Worm (Caenorhabditis elegans) whole organism, L4 larva: ENCODE results near the gene nlp-80.

Source experiments
- D1046.2 ChIP-seq: fragments of 200-800 bp; sonication (Bioruptor generic); IDR thresholded peaks from 2 replicates; pipeline ENCODE4 v1.3.6; 2022; ENCODE audit warnings: missing genetic modification characterization, missing compliant biosample characterization
- F37D6.2 ChIP-seq: sonication (generic microtip); optimal IDR thresholded peaks from 2 replicates; lab custom pipeline; 2016; ENCODE audit warnings: mild to moderate bottlenecking, missing genetic modification characterization, missing compliant biosample characterization
- F44E2.7 ChIP-seq: fragments of 200-800 bp; sonication (Bioruptor generic); IDR thresholded peaks from 2 replicates; pipeline ENCODE4 v2.1.2; 2022; ENCODE audit warnings: missing genetic modification characterization, missing compliant biosample characterization
- T26A8.4 ChIP-seq: fragments of 200-800 bp; sonication (Bioruptor generic); IDR thresholded peaks from 2 replicates; pipeline ENCODE4 v1.3.6; 2022; ENCODE audit warnings: missing genetic modification characterization, missing compliant biosample characterization
- Y48G9A.11 ChIP-seq: fragments of 200-800 bp; sonication (Bioruptor generic); IDR thresholded peaks from 2 replicates; pipeline ENCODE4 v1.3.6; 2022; ENCODE audit warnings: missing genetic modification reagents, missing genetic modification characterization, missing compliant biosample characterization
- Y5F2A.4 ChIP-seq: fragments of 200-800 bp; sonication (Bioruptor generic); optimal IDR thresholded peaks from 2 replicates; lab custom pipeline; 2018; ENCODE audit warnings: mild to moderate bottlenecking, missing genetic modification characterization, missing compliant biosample characterization
- ZK337.2 ChIP-seq: fragments of 200-800 bp; sonication (Bioruptor generic); IDR thresholded peaks from 2 replicates; pipeline ENCODE4 v1.3.6; 2022; ENCODE audit warnings: missing genetic modification reagents, missing genetic modification characterization, missing compliant biosample characterization
- ZK546.5 ChIP-seq, 2 experiments: sonication (generic microtip); optimal IDR thresholded peaks; 2 replicates each; lab custom pipeline; 2017; ENCODE audit warnings: missing biosample characterization in 2 of 2, missing genetic modification characterization in 2 of 2
- ceh-20 ChIP-seq: fragments of 200-800 bp; sonication (Bioruptor generic); IDR thresholded peaks from 2 replicates; pipeline ENCODE4 v1.3.6; 2022; ENCODE audit warnings: missing genetic modification reagents, missing genetic modification characterization, missing compliant biosample characterization
- ceh-28 ChIP-seq: fragments of 150-350 bp; optimal IDR thresholded peaks from 2 replicates; lab custom pipeline; 2014; ENCODE audit warnings: missing biosample characterization, missing genetic modification reagents, missing genetic modification characterization
- ceh-32 ChIP-seq: sonication (generic microtip); optimal IDR thresholded peaks from 2 replicates; lab custom pipeline; 2016; ENCODE audit warnings: mild to moderate bottlenecking, missing genetic modification characterization, missing compliant biosample characterization; ENCODE audit not compliant: poor library complexity
- cey-2 ChIP-seq: sonication (generic microtip); optimal IDR thresholded peaks from 3 replicates; lab custom pipeline; 2017; ENCODE audit warnings: missing genetic modification characterization, mild to moderate bottlenecking, missing compliant biosample characterization, antibody characterized with exemption, borderline replicate concordance; ENCODE audit not compliant: insufficient read depth
- ctbp-1 ChIP-seq: fragments of 200-800 bp; sonication (Bioruptor generic); IDR thresholded peaks from 2 replicates; pipeline ENCODE4 v1.3.6; 2022; ENCODE audit warnings: missing genetic modification reagents, missing genetic modification characterization, missing compliant biosample characterization
- daf-16 ChIP-seq, 3 experiments: sonication (generic microtip); optimal IDR thresholded peaks; 2 replicates each; lab custom pipeline; 2016 to 2017; ENCODE audit warnings: missing genetic modification characterization in 3 of 3, missing genetic modification reagents in 3 of 3, mild to moderate bottlenecking in 2 of 3, missing compliant biosample characterization in 2 of 3, missing biosample characterization in 1 of 3, moderate library complexity in 1 of 3
- daf-8 ChIP-seq: fragments of 200-800 bp; sonication (Bioruptor generic); IDR thresholded peaks from 2 replicates; pipeline ENCODE4 v1.3.6; 2022; ENCODE audit warnings: missing genetic modification characterization, missing compliant biosample characterization
- dmd-6 ChIP-seq: fragments of 200-800 bp; sonication (Bioruptor generic); IDR thresholded peaks from 2 replicates; pipeline ENCODE4 v1.3.6; 2022; ENCODE audit warnings: missing genetic modification reagents, missing genetic modification characterization, missing compliant biosample characterization
- dmd-9 ChIP-seq: fragments of 200-800 bp; sonication (Bioruptor generic); IDR thresholded peaks from 2 replicates; pipeline ENCODE4 v1.3.6; 2022; ENCODE audit warnings: missing genetic modification reagents, missing genetic modification characterization, missing compliant biosample characterization
- dve-1 ChIP-seq: sonication (generic microtip); optimal IDR thresholded peaks from 2 replicates; lab custom pipeline; 2017; ENCODE audit warnings: antibody characterized with exemption, mild to moderate bottlenecking, missing genetic modification characterization, missing compliant biosample characterization; ENCODE audit not compliant: insufficient read depth
- fos-1 ChIP-seq: fragments of 150-350 bp; optimal IDR thresholded peaks from 2 replicates; lab custom pipeline; 2014; ENCODE audit warnings: missing biosample characterization, missing genetic modification characterization
- hif-1 ChIP-seq, 2 experiments: sonication (generic microtip); optimal IDR thresholded peaks; 2 replicates each; lab custom pipeline; 2016 to 2017; ENCODE audit warnings: missing compliant biosample characterization in 2 of 2, missing genetic modification characterization in 2 of 2, missing genetic modification reagents in 2 of 2, missing genotype in 2 of 2, mild to moderate bottlenecking in 1 of 2
- hlh-30 ChIP-seq: sonication (generic microtip); optimal IDR thresholded peaks from 2 replicates; lab custom pipeline; 2017; ENCODE audit warnings: antibody characterized with exemption, mild to moderate bottlenecking, missing genetic modification characterization, missing compliant biosample characterization; ENCODE audit not compliant: insufficient read depth
- jun-1 ChIP-seq: fragments of 150-350 bp; optimal IDR thresholded peaks from 2 replicates; lab custom pipeline; 2014; ENCODE audit warnings: missing biosample characterization, missing genetic modification reagents, missing genetic modification characterization
- lin-38 ChIP-seq: fragments of 200-800 bp; sonication (Bioruptor generic); IDR thresholded peaks from 2 replicates; pipeline ENCODE4 v1.3.6; 2022; ENCODE audit warnings: missing genetic modification reagents, missing genetic modification characterization, missing compliant biosample characterization
- lir-3 ChIP-seq: sonication (generic microtip); optimal IDR thresholded peaks from 2 replicates; lab custom pipeline; 2016; ENCODE audit warnings: mild to moderate bottlenecking, missing genetic modification characterization, missing compliant biosample characterization
- madf-5 ChIP-seq, 2 experiments: fragments of 200-800 bp; sonication (Bioruptor generic); IDR thresholded peaks; 2 replicates each; pipeline ENCODE4 v1.3.6; 2022; ENCODE audit warnings: missing compliant biosample characterization in 2 of 2, missing genetic modification characterization in 2 of 2
- madf-9 ChIP-seq: fragments of 200-800 bp; sonication (Bioruptor generic); conservative IDR thresholded peaks from 2 replicates; pipeline ENCODE4 v1.3.6; 2022; ENCODE audit warnings: missing genetic modification reagents, missing genetic modification characterization, missing compliant biosample characterization
- mep-1 ChIP-seq: fragments of 150-350 bp; sonication (generic microtip); optimal IDR thresholded peaks from 3 replicates; lab custom pipeline; 2014; ENCODE audit warnings: missing biosample characterization, missing genetic modification characterization
- mxl-2 ChIP-seq: fragments of 200-800 bp; sonication (Bioruptor generic); conservative IDR thresholded peaks from 2 replicates; pipeline ENCODE4 v1.3.6; 2022; ENCODE audit warnings: missing genetic modification reagents, missing genetic modification characterization, missing compliant biosample characterization
- mxl-3 ChIP-seq: fragments of 200-800 bp; sonication (Bioruptor generic); optimal IDR thresholded peaks from 2 replicates; lab custom pipeline; 2018; ENCODE audit warnings: mild to moderate bottlenecking, missing genetic modification characterization, missing compliant biosample characterization
- nhr-11 ChIP-seq: fragments of 150-350 bp; optimal IDR thresholded peaks from 2 replicates; lab custom pipeline; 2014; ENCODE audit warnings: missing biosample characterization, missing genetic modification characterization
- nhr-25 ChIP-seq: sonication (generic microtip); optimal IDR thresholded peaks from 2 replicates; lab custom pipeline; 2017; ENCODE audit warnings: missing genetic modification characterization, mild to moderate bottlenecking, missing compliant biosample characterization, antibody characterized with exemption, moderate library complexity, borderline replicate concordance; ENCODE audit not compliant: insufficient read depth
- nhr-28 ChIP-seq: fragments of 150-350 bp; optimal IDR thresholded peaks from 2 replicates; lab custom pipeline; 2014; ENCODE audit warnings: missing biosample characterization, missing genetic modification characterization
- nhr-77 ChIP-seq: fragments of 150-350 bp; optimal IDR thresholded peaks from 2 replicates; lab custom pipeline; 2014; ENCODE audit warnings: missing biosample characterization, missing genetic modification characterization
- pqm-1 ChIP-seq: sonication (generic microtip); optimal IDR thresholded peaks from 2 replicates; lab custom pipeline; 2017; ENCODE audit warnings: missing biosample characterization, missing genetic modification characterization
- rbr-2 ChIP-seq: sonication (generic microtip); optimal IDR thresholded peaks from 2 replicates; lab custom pipeline; 2016; ENCODE audit warnings: missing genotype, missing genetic modification characterization, missing compliant biosample characterization
- set-16 ChIP-seq: fragments of 200-800 bp; sonication (Bioruptor generic); IDR thresholded peaks from 2 replicates; pipeline ENCODE4 v1.3.6; 2022; ENCODE audit warnings: missing genetic modification reagents, missing genetic modification characterization, missing compliant biosample characterization
- skn-1 ChIP-seq: fragments of 150-350 bp; optimal IDR thresholded peaks from 2 replicates; lab custom pipeline; 2014; ENCODE audit warnings: missing biosample characterization, missing genetic modification characterization
- snpc-1.2 ChIP-seq: fragments of 200-800 bp; sonication (Bioruptor generic); IDR thresholded peaks from 2 replicates; pipeline ENCODE4 v1.3.6; 2022; ENCODE audit warnings: missing genetic modification reagents, missing genetic modification characterization, missing compliant biosample characterization
- snpc-4 ChIP-seq: fragments of 150-350 bp; optimal IDR thresholded peaks from 2 replicates; lab custom pipeline; 2014; ENCODE audit warnings: missing biosample characterization, missing genetic modification characterization
- unc-62 ChIP-seq, 3 experiments: fragments of 150-350 bp in 1 of 3; sonication (generic microtip); optimal IDR thresholded peaks in 2 of 3; peaks in 1 of 3; 1 replicate in 1 of 3; 2 replicates in 2 of 3; lab custom pipeline; 2014 to 2017; ENCODE audit warnings: missing biosample characterization in 3 of 3, missing genetic modification characterization in 3 of 3, missing genetic modification reagents in 3 of 3, missing genotype in 1 of 3
- vab-7 ChIP-seq: fragments of 200-800 bp; sonication (Bioruptor generic); IDR thresholded peaks from 2 replicates; pipeline ENCODE4 v1.3.6; 2022; ENCODE audit warnings: missing genetic modification reagents, missing genetic modification characterization, missing compliant biosample characterization
- zfp-2 ChIP-seq: sonication (generic microtip); optimal IDR thresholded peaks from 2 replicates; lab custom pipeline; 2016; ENCODE audit warnings: mild to moderate bottlenecking, missing genetic modification characterization, missing compliant biosample characterization
- zfp-3 ChIP-seq: fragments of 200-800 bp; sonication (Bioruptor generic); conservative IDR thresholded peaks from 2 replicates; pipeline ENCODE4 v1.3.6; 2022; ENCODE audit warnings: missing genetic modification reagents, missing genetic modification characterization, missing compliant biosample characterization
- ztf-7 ChIP-seq: fragments of 150-350 bp; optimal IDR thresholded peaks from 2 replicates; lab custom pipeline; 2014; ENCODE audit warnings: missing biosample characterization, missing genetic modification characterization

The nlp-80 gene

ce11 chrV:11075209-11076027 is 10.0 kb upstream of the nlp-80 start (continued):
- TF ChIP-seq ceh-32 (tag; lab: Kevin White, UChicago) (no peak), zfp-2 (tag; lab: Kevin White, UChicago) (no peak), unc-62 (GFP tag; optimal IDR thresholded peaks at IDR 0.05 in 1 of 2; lab: Kevin White, UChicago) (peak in 1 of 2 experiments; percentile 93), unc-62 (tag; optimal IDR thresholded peaks at IDR 0.05; lab: Kevin White, UChicago) (no peak), vab-7 (no peak), F37D6.2 (tag; lab: Kevin White, UChicago) (peak; percentile 4), ceh-28 (tag; lab: Kevin White, UChicago) (no peak), lin-38 (GFP tag; lab: Robert Waterston, UW) (peak; percentile 42), mep-1 (tag; lab: Kevin White, UChicago) (peak; percentile 27), skn-1 (tag; lab: Kevin White, UChicago) (no peak), ZK546.5 (tag; optimal IDR thresholded peaks at IDR 0.05; lab: Kevin White, UChicago) (no peak), madf-5 (GFP tag; IDR thresholded peaks at IDR 0.05; lab: Robert Waterston, UW) (no peak), mxl-2 (GFP tag; lab: Robert Waterston, UW) (no peak), Y5F2A.4 (GFP tag; lab: Kevin White, UChicago) (no peak), ztf-7 (tag; lab: Kevin White, UChicago) (no peak), pqm-1 (tag; lab: Kevin White, UChicago) (no peak), D1046.2 (no peak), rbr-2 (tag; lab: Kevin White, UChicago) (peak; percentile 72), F44E2.7 (GFP tag; lab: Robert Waterston, UW) (no peak), dmd-6 (GFP tag; lab: Robert Waterston, UW) (no peak), daf-16 (GFP tag; optimal IDR thresholded peaks at IDR 0.05; lab: Kevin White, UChicago) (no peak), daf-16 (tag; optimal IDR thresholded peaks at IDR 0.05; lab: Kevin White, UChicago) (no peak), nhr-28 (tag; lab: Kevin White, UChicago) (no peak), mxl-3 (GFP tag; lab: Kevin White, UChicago) (peak; percentile 67), snpc-1.2 (GFP tag; lab: Robert Waterston, UW) (no peak), fos-1 (tag; lab: Kevin White, UChicago) (no peak), cey-2 (tag; lab: Kevin White, UChicago) (no peak), ZK337.2 (GFP tag; lab: Robert Waterston, UW) (no peak), jun-1 (no peak), nhr-11 (no peak), hif-1 (tag; optimal IDR thresholded peaks at IDR 0.05; lab: Kevin White, UChicago) (peak in 1 of 2 experiments; percentile 29), snpc-4 (tag; lab: Kevin White, UChicago) (no peak), dve-1 (tag; lab: Kevin White, UChicago) (peak; percentile 28), ceh-20 (GFP tag; lab: Robert Waterston, UW) (no peak), nhr-77 (tag; lab: Kevin White, UChicago) (no peak), dmd-9 (GFP tag; lab: Robert Waterston, UW) (0 out of 2 replicates have a peak, but pooled peaks have one; percentile 9), zfp-3 (GFP tag; lab: Robert Waterston, UW) (0 out of 2 replicates have a peak, but pooled peaks have one; percentile 41), T26A8.4 (GFP tag; lab: Robert Waterston, UW) (0 out of 2 replicates have a peak, but pooled peaks have one; percentile 19), ctbp-1 (GFP tag; lab: Robert Waterston, UW) (peak; percentile 74), daf-8 (GFP tag; lab: Robert Waterston, UW) (no peak), hlh-30 (peak; percentile 65), lir-3 (tag; lab: Kevin White, UChicago) (no peak), set-16 (GFP tag; lab: Robert Waterston, UW) (peak; percentile 61), Y48G9A.11 (GFP tag; lab: Robert Waterston, UW) (peak; percentile 54; the same call in 1 of the 2 replicates), madf-9 (GFP tag; lab: Robert Waterston, UW) (no peak), nhr-25 (tag; lab: Kevin White, UChicago) (peak; percentile 18)
- TF ChIP-seq, all 104 proteins: peak for 26
